Fruit fly (Drosophila melanogaster): Measurements from ENCODE around the gene CG31709.

DNA sequence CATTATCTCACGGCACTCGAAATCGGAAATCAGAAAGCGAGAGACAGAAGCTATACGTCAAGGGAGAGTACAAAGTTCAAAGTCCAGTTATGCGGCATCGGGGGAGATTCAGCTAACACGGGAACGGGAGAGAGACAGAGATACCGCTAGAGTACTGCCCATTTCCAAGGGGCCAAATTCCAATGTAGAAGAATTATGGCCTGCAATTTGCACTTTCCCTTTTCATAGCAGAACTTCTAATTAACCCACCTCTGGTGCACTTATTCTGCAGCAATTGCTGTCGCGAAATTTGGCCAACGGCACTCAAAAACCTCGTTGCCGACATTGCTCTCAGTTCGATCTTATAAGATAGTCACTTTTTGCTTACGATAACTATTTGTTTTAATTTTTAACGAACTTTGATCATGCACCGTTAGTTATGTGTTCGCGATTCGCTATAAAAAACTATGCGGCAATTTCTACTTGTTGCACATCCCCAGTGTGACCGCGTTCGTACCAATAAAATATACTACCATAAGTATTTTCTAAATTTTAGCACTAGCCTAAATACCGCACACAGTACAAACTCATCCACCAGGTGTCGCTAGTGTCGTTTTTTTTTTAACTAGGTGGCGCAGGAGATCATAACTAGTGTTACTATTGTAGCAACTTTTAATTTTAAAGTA is 3.0 kb downstream of the CG31709 start, which contains the start of gene Mtpalpha:
- TF ChIP-seq pnt (GFP tag; optimal IDR thresholded peaks at IDR 0.05) (peak; percentile 22), CG7271 (tag; optimal IDR thresholded peaks at IDR 0.05) (no peak), grn (GFP tag; optimal IDR thresholded peaks at IDR 0.05) (no peak), Sry-δ (GFP tag; optimal IDR thresholded peaks at IDR 0.05) (peak; percentile 43), HLHmδ (GFP tag; optimal IDR thresholded peaks at IDR 0.05) (no peak), en (GFP tag; optimal IDR thresholded peaks at IDR 0.05) (no peak), pita (GFP tag; optimal IDR thresholded peaks at IDR 0.05) (peak; percentile 29)

Data from whole organism, embryonic.